Worm (Caenorhabditis elegans): ENCODE results near the gene T19C3.7.

T19C3.7 gene

ce11 chrIII:638319-638718 lies 2.4 kb upstream of the T19C3.7 start, which contains the start of gene sbds-1:
Gene sbds-1, minus strand, starts transcription at chrIII:638419.
- TF ChIP-seq elt-3 (tag; optimal IDR thresholded peaks at IDR 0.05) (no peak), ceh-83 (GFP tag; optimal IDR thresholded peaks at IDR 0.05) (no peak), nhr-12 (tag; optimal IDR thresholded peaks at IDR 0.05) (no peak), ztf-11 (tag; optimal IDR thresholded peaks at IDR 0.05) (no peak), nhr-76 (tag; optimal IDR thresholded peaks at IDR 0.05) (no peak), nhr-2 (tag; optimal IDR thresholded peaks at IDR 0.05) (no peak), ham-2 (GFP tag; optimal IDR thresholded peaks at IDR 0.05) (no peak), ceh-43 (GFP tag; optimal IDR thresholded peaks at IDR 0.05) (no peak), cnd-1 (tag; optimal IDR thresholded peaks at IDR 0.05) (no peak), snpc-4 (tag; optimal IDR thresholded peaks at IDR 0.05) (no peak), mls-2 (tag; optimal IDR thresholded peaks at IDR 0.05) (no peak), unc-120 (tag; optimal IDR thresholded peaks at IDR 0.05; ENCODE audit: poor library complexity, severe bottlenecking) (no peak)

ce11 chrIII:634618-635017 lies 1.3 kb downstream of the T19C3.7 start, which contains the start of gene fem-2:
Gene fem-2, minus strand, starts transcription at chrIII:634626.
- peak; percentile 83 for TF ChIP-seq ces-1 (GFP tag; optimal IDR thresholded peaks at IDR 0.05)
- TF ChIP-seq ztf-11 (tag; optimal IDR thresholded peaks at IDR 0.05), result no peak

- TF ChIP-seq unc-39 (tag; optimal IDR thresholded peaks at IDR 0.05) (no peak), lin-13 (tag; optimal IDR thresholded peaks at IDR 0.05) (no peak), ceh-39 (tag; optimal IDR thresholded peaks at IDR 0.05) (no peak), nhr-237 (tag; optimal IDR thresholded peaks at IDR 0.05) (no peak), lin-32 (GFP tag; optimal IDR thresholded peaks at IDR 0.05) (no peak), ham-2 (GFP tag; optimal IDR thresholded peaks at IDR 0.05) (no peak), tbx-8 (GFP tag; optimal IDR thresholded peaks at IDR 0.05) (no peak), drap-1 (GFP tag; optimal IDR thresholded peaks at IDR 0.05) (no peak), blmp-1 (tag; optimal IDR thresholded peaks at IDR 0.05) (no peak), mab-5 (tag; optimal IDR thresholded peaks at IDR 0.05) (no peak), nhr-28 (tag; optimal IDR thresholded peaks at IDR 0.05) (no peak), unc-120 (tag; optimal IDR thresholded peaks at IDR 0.05; ENCODE audit: poor library complexity, severe bottlenecking) (no peak), mep-1 (tag; optimal IDR thresholded peaks at IDR 0.05) (no peak)
These were observed 4.5 kb downstream of the T19C3.7 start, which contains the start of gene T19C3.6 for ce11 chrIII:631421-631820. Gene T19C3.6, minus strand, starts transcription at chrIII:631521.

- TF ChIP-seq ceh-83 (GFP tag; optimal IDR thresholded peaks at IDR 0.05) (no peak), ceh-39 (tag; optimal IDR thresholded peaks at IDR 0.05) (no peak), unc-62 (GFP tag; optimal IDR thresholded peaks at IDR 0.05) (no peak), pha-4 (tag; optimal IDR thresholded peaks at IDR 0.05) (no peak), nhr-28 (tag; optimal IDR thresholded peaks at IDR 0.05) (no peak), ceh-43 (GFP tag; optimal IDR thresholded peaks at IDR 0.05) (no peak), unc-39 (tag; optimal IDR thresholded peaks at IDR 0.05) (no peak), mls-2 (tag; optimal IDR thresholded peaks at IDR 0.05) (no peak), elt-1 (tag; optimal IDR thresholded peaks at IDR 0.05; ENCODE audit: borderline replicate concordance, insufficient read depth) (no peak), lsy-2 (tag; optimal IDR thresholded peaks at IDR 0.05) (no peak), sptf-1 (tag; optimal IDR thresholded peaks at IDR 0.05) (no peak), M03D4.4 (tag; optimal IDR thresholded peaks at IDR 0.05) (no peak), flh-1 (GFP tag; optimal IDR thresholded peaks at IDR 0.05) (no peak), bed-3 (GFP tag; optimal IDR thresholded peaks at IDR 0.05) (no peak), drap-1 (GFP tag; optimal IDR thresholded peaks at IDR 0.05) (no peak)
These were observed 8.1 kb downstream of the T19C3.7 start, which contains the start of gene T19C3.5 for ce11 chrIII:627838-628237. Gene T19C3.5, minus strand, starts transcription at chrIII:627938.

ce11 chrIII:626091-626490 lies 9.9 kb downstream of the T19C3.7 start:
- TF ChIP-seq mep-1 (tag; optimal IDR thresholded peaks at IDR 0.05), result no peak
- no peak for TF ChIP-seq ceh-39 (tag; optimal IDR thresholded peaks at IDR 0.05)
- TF ChIP-seq elt-3 (tag; optimal IDR thresholded peaks at IDR 0.05), result no peak
- TF ChIP-seq tbx-8 (GFP tag; optimal IDR thresholded peaks at IDR 0.05), result no peak
- TF ChIP-seq flh-1 (GFP tag; optimal IDR thresholded peaks at IDR 0.05), result no peak
- no peak for TF ChIP-seq sptf-1 (tag; optimal IDR thresholded peaks at IDR 0.05)
- no peak for TF ChIP-seq ceh-83 (GFP tag; optimal IDR thresholded peaks at IDR 0.05)
- TF ChIP-seq ztf-11 (tag; optimal IDR thresholded peaks at IDR 0.05), result no peak
